Fruit fly (Drosophila melanogaster): Measurements from ENCODE around the gene CG7668.

CG7668 gene

DNA sequence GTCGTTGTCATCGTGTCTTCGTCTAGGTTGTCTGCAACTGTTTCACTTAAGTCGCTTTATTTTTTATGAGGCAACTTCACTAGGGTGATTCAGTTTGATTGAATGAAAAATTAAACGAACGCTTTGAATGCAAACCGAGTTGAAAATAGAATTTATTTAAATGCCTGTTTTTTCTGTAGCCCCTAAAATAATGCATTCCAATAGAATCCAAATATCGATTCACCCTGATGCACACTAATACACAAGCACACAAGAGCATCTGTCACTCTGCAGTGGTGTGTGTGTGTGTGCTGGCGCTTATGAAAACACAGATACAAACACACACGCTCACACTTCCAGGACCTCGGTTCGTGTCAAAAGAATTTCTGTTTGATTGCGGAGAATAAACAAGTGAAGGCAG is 40.7 kb upstream of the CG7668 start (continued):
- TF ChIP-seq so (GFP tag; IDR thresholded peaks at IDR 0.05): 0 out of 3 replicates have a peak, but pooled peaks have one; percentile 9
- TF ChIP-seq Oaz (GFP tag; IDR thresholded peaks at IDR 0.05): peak; percentile 16; the same call in 1 of the 2 replicates
- peak; percentile 45 for TF ChIP-seq CG12769 (tag; optimal IDR thresholded peaks at IDR 0.05)
- peak; percentile 30 for TF ChIP-seq sens (GFP tag)
- TF ChIP-seq CG7987 (GFP tag; optimal IDR thresholded peaks at IDR 0.05): no peak
- no peak for TF ChIP-seq Doc2 (GFP tag; IDR thresholded peaks at IDR 0.05)
- TF ChIP-seq CrebB (tag; optimal IDR thresholded peaks at IDR 0.05): peak; percentile 22
- TF ChIP-seq B-H1 (GFP tag; IDR thresholded peaks at IDR 0.05): no peak
- peak; percentile 90 for TF ChIP-seq Ets65A (GFP tag)
- TF ChIP-seq CG6854 (GFP tag; optimal IDR thresholded peaks at IDR 0.05): peak; percentile 45
- TF ChIP-seq Hmr (GFP tag; optimal IDR thresholded peaks at IDR 0.05): peak; percentile 68
- peak; percentile 43 for TF ChIP-seq CG2120 (GFP tag; optimal IDR thresholded peaks at IDR 0.05)
- TF ChIP-seq row (GFP tag; IDR thresholded peaks at IDR 0.05): peak; percentile 50
- no peak for TF ChIP-seq hkb (optimal IDR thresholded peaks at IDR 0.05)
- TF ChIP-seq hkb (GFP tag; IDR thresholded peaks at IDR 0.05): peak; percentile 27; the same call in 1 of the 2 replicates
- peak; percentile 53 for TF ChIP-seq CG7556 (GFP tag; optimal IDR thresholded peaks at IDR 0.05)
- no peak for TF ChIP-seq sim (GFP tag; IDR thresholded peaks at IDR 0.05)
- TF ChIP-seq Hr51 (GFP tag; optimal IDR thresholded peaks at IDR 0.05): peak in 1 of 2 experiments; percentile 52
- peak; percentile 16 for TF ChIP-seq CG7839 (tag; optimal IDR thresholded peaks at IDR 0.05)
- peak; percentile 38 for TF ChIP-seq CG15269 (tag; optimal IDR thresholded peaks at IDR 0.05)
- no peak for TF ChIP-seq ci (GFP tag; IDR thresholded peaks at IDR 0.05)
- TF ChIP-seq abd-A (tag; optimal IDR thresholded peaks at IDR 0.05): peak; percentile 60
- TF ChIP-seq CG12659 (GFP tag; optimal IDR thresholded peaks at IDR 0.05): peak; percentile 18
- TF ChIP-seq CG34376 (GFP tag; optimal IDR thresholded peaks at IDR 0.05): peak; percentile 28
- TF ChIP-seq CG9817 (tag; optimal IDR thresholded peaks at IDR 0.05): peak; percentile 35
- peak; percentile 46 for TF ChIP-seq CG13424 (tag; optimal IDR thresholded peaks at IDR 0.05)
- peak; percentile 40 for TF ChIP-seq gem (tag; optimal IDR thresholded peaks at IDR 0.05)
- peak; percentile 20 for TF ChIP-seq schlank (tag; optimal IDR thresholded peaks at IDR 0.05)
- TF ChIP-seq Dip2 (GFP tag; IDR thresholded peaks at IDR 0.05): no peak
- TF ChIP-seq caup (GFP tag; optimal IDR thresholded peaks at IDR 0.05; ENCODE audit: severe bottlenecking): no peak
- TF ChIP-seq CG17359 (tag; optimal IDR thresholded peaks at IDR 0.05): peak; percentile 33
- TF ChIP-seq tx (GFP tag; optimal IDR thresholded peaks at IDR 0.05): no peak
- TF ChIP-seq Dek (tag; optimal IDR thresholded peaks at IDR 0.05): peak; percentile 20
- TF ChIP-seq oc (tag; optimal IDR thresholded peaks at IDR 0.05): no peak
- peak; percentile 39 for TF ChIP-seq PHDP (tag; optimal IDR thresholded peaks at IDR 0.05)
- TF ChIP-seq Ada2b (GFP tag; IDR thresholded peaks at IDR 0.05): no peak
- TF ChIP-seq lilli (GFP tag; optimal IDR thresholded peaks at IDR 0.05): peak; percentile 2
- TF ChIP-seq CG7786 (GFP tag; optimal IDR thresholded peaks at IDR 0.05): peak; percentile 12
- TF ChIP-seq CG12299 (tag; optimal IDR thresholded peaks at IDR 0.05): peak; percentile 8
- no peak for TF ChIP-seq Mad (GFP tag; optimal IDR thresholded peaks at IDR 0.05)
- peak; percentile 50 for TF ChIP-seq CG11504 (tag; optimal IDR thresholded peaks at IDR 0.05)
- TF ChIP-seq Meics (GFP tag; optimal IDR thresholded peaks at IDR 0.05): peak; percentile 36
- no peak for TF ChIP-seq CG30403 (GFP tag; optimal IDR thresholded peaks at IDR 0.05)
- TF ChIP-seq BtbVII (GFP tag; optimal IDR thresholded peaks at IDR 0.05): no peak
- peak; percentile 57 for TF ChIP-seq CG2678 (tag; optimal IDR thresholded peaks at IDR 0.05)
- TF ChIP-seq odd (GFP tag; optimal IDR thresholded peaks at IDR 0.05): peak; percentile 5
- peak; percentile 25 for TF ChIP-seq CG6813 (GFP tag; optimal IDR thresholded peaks at IDR 0.05)
- no peak for TF ChIP-seq pita (GFP tag; optimal IDR thresholded peaks at IDR 0.05)
- peak; percentile 3 for TF ChIP-seq CG17568 (GFP tag; optimal IDR thresholded peaks at IDR 0.05)
- peak; percentile 63 for TF ChIP-seq B-H2 (GFP tag; optimal IDR thresholded peaks at IDR 0.05)
